ENCODE assay signal across 6 worm cellular contexts in the genomic region with DNA sequence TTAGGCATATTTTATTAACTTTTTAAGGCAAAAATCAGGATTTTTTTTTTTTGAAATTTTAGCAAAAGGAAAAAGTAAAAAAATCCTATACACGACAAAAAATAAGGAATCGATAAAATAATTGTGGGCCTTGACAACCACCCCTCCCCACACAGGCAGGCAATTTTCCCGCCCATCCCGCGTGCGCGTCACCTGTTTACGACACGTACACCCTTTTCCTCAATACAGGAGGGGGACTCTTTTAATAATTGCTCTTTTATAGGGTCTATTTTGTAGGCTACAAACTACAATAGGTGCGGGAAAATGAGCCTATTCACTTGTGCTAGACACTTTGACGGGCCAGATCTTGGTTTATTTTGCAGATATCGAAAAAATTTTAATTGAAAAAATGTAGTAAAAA.
TF ChIP-seq lines count a peak whose summit lies in the region.

No protein-coding gene starts in this region.

TF ChIP-seq in whole organism, L1 larva, 84 proteins besides CTCF, POLR2A, EP300 and RAD21:
- peak; percentile 27 for TF ChIP-seq nhr-85 (tag; lab: Kevin White, UChicago)
- no peak for TF ChIP-seq aly-2 (tag; optimal IDR thresholded peaks at IDR 0.05; lab: Kevin White, UChicago)
- peak; percentile 13 for TF ChIP-seq rnt-1 (tag; optimal IDR thresholded peaks at IDR 0.05; lab: Kevin White, UChicago)

TF ChIP-seq in whole organism, L4 larva, 104 proteins besides CTCF, POLR2A, EP300 and RAD21:
- TF ChIP-seq nhr-25 (tag; optimal IDR thresholded peaks at IDR 0.05; lab: Kevin White, UChicago; ENCODE audit: borderline replicate concordance, insufficient read depth) (no peak), zip-11 (GFP tag; IDR thresholded peaks at IDR 0.05; lab: Robert Waterston, UW) (no peak), hlh-30 (tag; optimal IDR thresholded peaks at IDR 0.05; lab: Kevin White, UChicago; ENCODE audit: insufficient read depth) (peak; percentile 55), nhr-48 (tag; optimal IDR thresholded peaks at IDR 0.05; lab: Kevin White, UChicago) (no peak), daf-16 (GFP tag; optimal IDR thresholded peaks at IDR 0.05; lab: Kevin White, UChicago) (no peak), daf-16 (tag; optimal IDR thresholded peaks at IDR 0.05; lab: Kevin White, UChicago) (peak; percentile 39), ctbp-1 (GFP tag; IDR thresholded peaks at IDR 0.05; lab: Robert Waterston, UW) (no peak), D1046.2 (GFP tag; IDR thresholded peaks at IDR 0.05; lab: Robert Waterston, UW) (no peak), tag-97 (GFP tag; IDR thresholded peaks at IDR 0.05; lab: Robert Waterston, UW) (no peak), saeg-2 (GFP tag; IDR thresholded peaks at IDR 0.05; lab: Robert Waterston, UW) (no peak), php-3 (GFP tag; IDR thresholded peaks at IDR 0.05; lab: Robert Waterston, UW) (0 out of 2 replicates have a peak, but pooled peaks have one; percentile 11), tra-1 (GFP tag; IDR thresholded peaks at IDR 0.05; lab: Robert Waterston, UW) (no peak), nhr-102 (tag; optimal IDR thresholded peaks at IDR 0.05; lab: Kevin White, UChicago) (no peak), madf-5 (GFP tag; IDR thresholded peaks at IDR 0.05; lab: Robert Waterston, UW) (no peak), snpc-4 (tag; optimal IDR thresholded peaks at IDR 0.05; lab: Kevin White, UChicago) (no peak), mdt-29 (GFP tag; IDR thresholded peaks at IDR 0.05; lab: Robert Waterston, UW) (no peak)

TF ChIP-seq in whole organism, early embryonic, 17 proteins besides CTCF, POLR2A, EP300 and RAD21:
- peak; percentile 9 for TF ChIP-seq hmg-4 (GFP tag; optimal IDR thresholded peaks at IDR 0.05; lab: Kevin White, UChicago)
- no peak for TF ChIP-seq tbx-37 (GFP tag; conservative IDR thresholded peaks at IDR 0.05; lab: Robert Waterston, UW)
TF ChIP-seq in whole organism, early embryonic: peak in this region for 1.

TF ChIP-seq in whole organism, late embryonic, 69 proteins besides CTCF, POLR2A, EP300 and RAD21:
- TF ChIP-seq pag-3 (tag; optimal IDR thresholded peaks at IDR 0.05; lab: Kevin White, UChicago; ENCODE audit: borderline replicate concordance) (no peak), ceh-30 (tag; optimal IDR thresholded peaks at IDR 0.05; lab: Kevin White, UChicago) (peak; percentile 26), hlh-30 (tag; optimal IDR thresholded peaks at IDR 0.05; lab: Kevin White, UChicago; ENCODE audit: insufficient read depth) (peak; percentile 57), ceh-2 (tag; optimal IDR thresholded peaks at IDR 0.05; lab: Kevin White, UChicago) (no peak)

TF ChIP-seq in whole organism, mixed stage, embryonic, 35 proteins besides CTCF, POLR2A, EP300 and RAD21:
- TF ChIP-seq nhr-12 (tag; optimal IDR thresholded peaks at IDR 0.05; lab: Kevin White, UChicago) (peak; percentile 52), ceh-43 (GFP tag; optimal IDR thresholded peaks at IDR 0.05; lab: Kevin White, UChicago) (peak; percentile 61), lsy-2 (tag; optimal IDR thresholded peaks at IDR 0.05; lab: Kevin White, UChicago) (no peak), mls-2 (tag; optimal IDR thresholded peaks at IDR 0.05; lab: Kevin White, UChicago) (peak; percentile 34), hlh-1 (tag; optimal IDR thresholded peaks at IDR 0.05; lab: Kevin White, UChicago) (peak; percentile 81), ceh-39 (tag; optimal IDR thresholded peaks at IDR 0.05; lab: Kevin White, UChicago) (peak; percentile 52)

TF ChIP-seq in whole organism, young adult, 124 proteins besides CTCF, POLR2A, EP300 and RAD21:
- TF ChIP-seq C17E4.6 (GFP tag; IDR thresholded peaks at IDR 0.05; lab: Robert Waterston, UW) (no peak), Y56A3A.18 (GFP tag; IDR thresholded peaks at IDR 0.05; lab: Robert Waterston, UW) (0 out of 2 replicates have a peak, but pooled peaks have one; percentile 27)
